Worm (Caenorhabditis elegans) whole organism, L3 larva: ENCODE measurements around the gene ceh-82.

Source experiments
- elt-2 ChIP-seq: sonication (generic microtip); optimal IDR thresholded peaks from 2 replicates; lab custom pipeline; 2016; ENCODE audit warnings: missing genetic modification reagents, mild to moderate bottlenecking, missing genetic modification characterization, missing compliant biosample characterization
- nhr-12 ChIP-seq: fragments of 150-350 bp; optimal IDR thresholded peaks from 2 replicates; lab custom pipeline; 2014; ENCODE audit warnings: missing biosample characterization, missing genetic modification characterization

Gene ceh-82

ce11 chrII:1782474-1782873, 50.4 kb downstream of the ceh-82 start, which contains the start of gene math-4:
TSS of gene math-4 (minus strand) at chrII:1782574.
- TF ChIP-seq nhr-12 (no peak), elt-2 (tag; lab: Kevin White, UChicago) (peak; percentile 12)
